Worm (Caenorhabditis elegans) whole organism, young adult: ENCODE measurements around the gene F56D6.18.

ENCODE experiments used
- B0261.1 ChIP-seq: sonication (generic microtip); optimal IDR thresholded peaks from 2 replicates; lab custom pipeline; 2016; ENCODE audit warnings: mild to moderate bottlenecking, missing genetic modification characterization, moderate library complexity, missing compliant biosample characterization
- C17E4.6 ChIP-seq: fragments of 200-800 bp; sonication (Bioruptor generic); IDR thresholded peaks from 2 replicates; pipeline ENCODE4 v1.3.6; 2022; ENCODE audit warnings: missing genetic modification reagents, missing genetic modification characterization, missing compliant biosample characterization
- F10E7.11 ChIP-seq: sonication (generic microtip); optimal IDR thresholded peaks from 2 replicates; lab custom pipeline; 2017; ENCODE audit warnings: mild to moderate bottlenecking, missing genetic modification characterization, moderate library complexity, missing compliant biosample characterization
- F33H1.4 ChIP-seq: fragments of 200-800 bp; sonication (Bioruptor generic); IDR thresholded peaks from 2 replicates; pipeline ENCODE4 v1.3.6; 2022; ENCODE audit warnings: missing genetic modification reagents, missing genetic modification characterization, missing compliant biosample characterization
- F55B11.4 ChIP-seq: sonication (generic microtip); optimal IDR thresholded peaks from 2 replicates; lab custom pipeline; 2016; ENCODE audit warnings: missing compliant biosample characterization, missing genetic modification characterization, borderline replicate concordance; ENCODE audit not compliant: insufficient read depth
- F57A8.1 ChIP-seq: fragments of 200-800 bp; sonication (Bioruptor generic); optimal IDR thresholded peaks from 2 replicates; lab custom pipeline; 2018; ENCODE audit warnings: mild to moderate bottlenecking, missing genetic modification characterization, moderate library complexity, missing compliant biosample characterization
- F57C9.4 ChIP-seq: sonication (generic microtip); optimal IDR thresholded peaks from 2 replicates; lab custom pipeline; 2017; ENCODE audit warnings: mild to moderate bottlenecking, missing genetic modification characterization, missing compliant biosample characterization
- aptf-2 ChIP-seq: fragments of 200-800 bp; sonication (Bioruptor generic); conservative IDR thresholded peaks from 2 replicates; pipeline ENCODE4 v1.3.6; 2022; ENCODE audit warnings: missing genetic modification reagents, missing genetic modification characterization, missing compliant biosample characterization
- aptf-3 ChIP-seq: fragments of 200-800 bp; sonication (Bioruptor generic); IDR thresholded peaks from 2 replicates; pipeline ENCODE4 v1.3.6; 2022; ENCODE audit warnings: missing genetic modification characterization, missing compliant biosample characterization
- attf-3 ChIP-seq: fragments of 200-800 bp; sonication (Bioruptor generic); conservative IDR thresholded peaks from 2 replicates; pipeline ENCODE4 v1.3.6; 2022; ENCODE audit warnings: missing genetic modification reagents, missing genetic modification characterization, missing compliant biosample characterization
- attf-5 ChIP-seq: fragments of 200-800 bp; sonication (Bioruptor generic); optimal IDR thresholded peaks from 2 replicates; lab custom pipeline; 2018; ENCODE audit warnings: mild to moderate bottlenecking, missing genetic modification characterization, missing compliant biosample characterization
- bed-2 ChIP-seq: fragments of 200-800 bp; sonication (Bioruptor generic); IDR thresholded peaks from 2 replicates; pipeline ENCODE4 v1.3.6; 2022; ENCODE audit warnings: missing genetic modification reagents, missing genetic modification characterization, missing compliant biosample characterization
- cebp-2 ChIP-seq: fragments of 200-800 bp; sonication (Bioruptor generic); IDR thresholded peaks from 2 replicates; pipeline ENCODE4 v1.3.6; 2022; ENCODE audit warnings: missing genetic modification characterization, missing compliant biosample characterization
- ceh-100 ChIP-seq: fragments of 200-800 bp; sonication (Bioruptor generic); IDR thresholded peaks from 2 replicates; pipeline ENCODE4 v1.3.6; 2022; ENCODE audit warnings: missing genetic modification reagents, missing genetic modification characterization, missing compliant biosample characterization
- ceh-40 ChIP-seq: fragments of 200-800 bp; sonication (Bioruptor generic); IDR thresholded peaks from 2 replicates; pipeline ENCODE4 v1.3.6; 2022; ENCODE audit warnings: missing genetic modification characterization, missing compliant biosample characterization
- ceh-58 ChIP-seq: fragments of 200-800 bp; sonication (Bioruptor generic); IDR thresholded peaks from 2 replicates; pipeline ENCODE4 v1.3.6; 2022; ENCODE audit warnings: missing genetic modification characterization, missing compliant biosample characterization
- ceh-91 ChIP-seq: fragments of 200-800 bp; sonication (Bioruptor generic); IDR thresholded peaks from 2 replicates; pipeline ENCODE4 v1.3.6; 2022; ENCODE audit warnings: missing genetic modification reagents, missing genetic modification characterization, missing compliant biosample characterization
- egrh-3 ChIP-seq: fragments of 200-800 bp; sonication (Bioruptor generic); IDR thresholded peaks from 2 replicates; pipeline ENCODE4 v1.3.6; 2022; ENCODE audit warnings: missing genetic modification reagents, missing genetic modification characterization, missing compliant biosample characterization
- fkh-3 ChIP-seq: sonication (generic microtip); optimal IDR thresholded peaks from 2 replicates; lab custom pipeline; 2016; ENCODE audit warnings: mild to moderate bottlenecking, missing genetic modification characterization, missing compliant biosample characterization
- him-1 ChIP-seq: sonication (generic microtip); optimal IDR thresholded peaks from 2 replicates; lab custom pipeline; 2016; ENCODE audit warnings: missing genotype, missing genetic modification reagents, missing genetic modification characterization, missing compliant biosample characterization
- hlh-26 ChIP-seq: fragments of 200-800 bp; sonication (Bioruptor generic); conservative IDR thresholded peaks from 2 replicates; pipeline ENCODE4 v1.3.6; 2022; ENCODE audit warnings: missing genetic modification reagents, missing genetic modification characterization, missing compliant biosample characterization
- hmg-20 ChIP-seq: fragments of 200-800 bp; sonication (Bioruptor generic); IDR thresholded peaks from 2 replicates; pipeline ENCODE4 v1.3.6; 2022; ENCODE audit warnings: missing genetic modification reagents, missing genetic modification characterization, missing compliant biosample characterization
- hrde-1 ChIP-seq: sonication (generic microtip); optimal IDR thresholded peaks from 2 replicates; lab custom pipeline; 2016; ENCODE audit warnings: missing genetic modification characterization, mild to moderate bottlenecking, missing compliant biosample characterization, moderate library complexity, missing genotype, missing genetic modification reagents, borderline replicate concordance
- hsf-1 ChIP-seq: fragments of 200-800 bp; sonication (Bioruptor generic); IDR thresholded peaks from 2 replicates; pipeline ENCODE4 v1.3.6; 2022; ENCODE audit warnings: missing genetic modification reagents, missing genetic modification characterization, missing compliant biosample characterization
- lag-1 ChIP-seq: fragments of 200-800 bp; sonication (Bioruptor generic); IDR thresholded peaks from 2 replicates; pipeline ENCODE4 v1.3.6; 2022; ENCODE audit warnings: missing genetic modification reagents, missing genetic modification characterization, missing compliant biosample characterization
- let-526 ChIP-seq: fragments of 200-800 bp; sonication (Bioruptor generic); IDR thresholded peaks from 2 replicates; pipeline ENCODE4 v1.3.6; 2022; ENCODE audit warnings: missing genetic modification reagents, missing genetic modification characterization, missing compliant biosample characterization
- madf-3 ChIP-seq: fragments of 200-800 bp; sonication (Bioruptor generic); IDR thresholded peaks from 2 replicates; pipeline ENCODE4 v1.3.6; 2022; ENCODE audit warnings: missing genetic modification reagents, missing genetic modification characterization, missing compliant biosample characterization
- mcd-1 ChIP-seq: fragments of 200-800 bp; sonication (Bioruptor generic); IDR thresholded peaks from 2 replicates; pipeline ENCODE4 v1.3.6; 2022; ENCODE audit warnings: missing genetic modification reagents, missing genetic modification characterization, missing compliant biosample characterization
- mes-4 ChIP-seq: sonication (generic microtip); optimal IDR thresholded peaks from 2 replicates; lab custom pipeline; 2016; ENCODE audit warnings: missing genotype, missing genetic modification characterization, missing compliant biosample characterization
- nfyb-1 ChIP-seq: fragments of 200-800 bp; sonication (Bioruptor generic); IDR thresholded peaks from 2 replicates; pipeline ENCODE4 v1.3.6; 2022; ENCODE audit warnings: missing genetic modification reagents, missing genetic modification characterization, missing compliant biosample characterization
- nhr-120 ChIP-seq: fragments of 200-800 bp; sonication (Bioruptor generic); IDR thresholded peaks from 2 replicates; pipeline ENCODE4 v1.3.6; 2022; ENCODE audit warnings: missing genetic modification characterization, missing compliant biosample characterization
- nhr-80 ChIP-seq: sonication (generic microtip); optimal IDR thresholded peaks from 2 replicates; lab custom pipeline; 2016; ENCODE audit warnings: missing genetic modification characterization, missing compliant biosample characterization
- pbrm-1 ChIP-seq: fragments of 200-800 bp; sonication (Bioruptor generic); IDR thresholded peaks from 2 replicates; pipeline ENCODE4 v1.3.6; 2022; ENCODE audit warnings: missing genetic modification reagents, missing genetic modification characterization, missing compliant biosample characterization
- pha-4 ChIP-seq: fragments of 150-350 bp; sonication (generic microtip); optimal IDR thresholded peaks from 2 replicates; lab custom pipeline; 2014; ENCODE audit warnings: missing biosample characterization, missing genetic modification reagents, missing genetic modification characterization
- sea-2 ChIP-seq: fragments of 200-800 bp; sonication (Bioruptor generic); IDR thresholded peaks from 2 replicates; pipeline ENCODE4 v1.3.6; 2022; ENCODE audit warnings: missing genetic modification characterization, missing compliant biosample characterization
- snpc-1.1 ChIP-seq: sonication (generic microtip); optimal IDR thresholded peaks from 2 replicates; lab custom pipeline; 2017; ENCODE audit warnings: missing genetic modification characterization, mild to moderate bottlenecking, missing compliant biosample characterization, antibody characterized with exemption, moderate library complexity, missing genotype, missing genetic modification reagents; ENCODE audit not compliant: insufficient read depth
- snpc-3.4 ChIP-seq: sonication (generic microtip); optimal IDR thresholded peaks from 2 replicates; lab custom pipeline; 2017; ENCODE audit warnings: missing genetic modification characterization, mild to moderate bottlenecking, missing compliant biosample characterization, antibody characterized with exemption, moderate library complexity, missing genotype, missing genetic modification reagents
- sptf-2 ChIP-seq: fragments of 200-800 bp; sonication (Bioruptor generic); optimal IDR thresholded peaks from 2 replicates; lab custom pipeline; 2018; ENCODE audit warnings: mild to moderate bottlenecking, missing genetic modification characterization, missing compliant biosample characterization
- tbp1 ChIP-seq: fragments of 200-800 bp; sonication (Bioruptor generic); optimal IDR thresholded peaks from 2 replicates; lab custom pipeline; 2018; ENCODE audit warnings: mild to moderate bottlenecking, missing genetic modification characterization, missing compliant biosample characterization
- xnd-1 ChIP-seq: sonication (generic microtip); optimal IDR thresholded peaks from 2 replicates; lab custom pipeline; 2016; ENCODE audit warnings: missing genotype, missing genetic modification reagents, missing genetic modification characterization, missing compliant biosample characterization
- ztf-18 ChIP-seq: sonication (generic microtip); optimal IDR thresholded peaks from 2 replicates; lab custom pipeline; 2016; ENCODE audit warnings: missing genotype, mild to moderate bottlenecking, missing genetic modification characterization, missing compliant biosample characterization
- ztf-22 ChIP-seq: fragments of 200-800 bp; sonication (Bioruptor generic); optimal IDR thresholded peaks from 2 replicates; lab custom pipeline; 2018; ENCODE audit warnings: mild to moderate bottlenecking, missing genetic modification characterization, moderate library complexity, missing compliant biosample characterization
- ztf-6 ChIP-seq: fragments of 200-800 bp; sonication (Bioruptor generic); IDR thresholded peaks from 2 replicates; pipeline ENCODE4 v1.3.6; 2022; ENCODE audit warnings: missing genetic modification reagents, missing genetic modification characterization, missing compliant biosample characterization

F56D6.18 gene

DNA sequence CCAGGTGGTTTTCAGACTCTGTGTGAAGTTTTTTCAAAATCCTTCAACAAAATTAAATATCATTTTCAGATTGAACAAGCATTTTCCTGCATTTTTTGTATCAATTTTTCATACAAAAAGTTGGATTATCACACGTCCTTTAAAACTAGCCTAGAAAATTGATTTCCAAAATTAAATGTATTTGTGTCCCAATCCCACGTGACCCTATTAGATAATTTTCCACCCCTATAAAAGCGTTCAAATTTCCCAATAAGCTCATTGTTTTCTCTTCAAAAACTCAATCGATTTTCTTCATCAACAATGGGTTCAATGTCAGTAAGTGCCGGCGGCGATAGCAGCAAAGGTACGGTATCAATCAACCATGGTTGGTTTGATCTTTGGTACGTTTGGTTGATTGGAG lies 2.7 kb upstream of the F56D6.18 start, which contains the start of gene F56D6.19:
TSS of gene F56D6.19 (plus strand) at position 301 of the 400 bp plus-strand sequence.
- TF ChIP-seq ceh-91 = no peak
- TF ChIP-seq mcd-1 = no peak
- no peak for TF ChIP-seq lag-1 (GFP tag; lab: Robert Waterston, UW)
- TF ChIP-seq madf-3 (GFP tag; lab: Robert Waterston, UW) = no peak
- no peak for TF ChIP-seq aptf-2
- TF ChIP-seq egrh-3 = no peak
- TF ChIP-seq pha-4 (tag; lab: Kevin White, UChicago) = no peak
- no peak for TF ChIP-seq sptf-2
- TF ChIP-seq fkh-3 (tag; lab: Kevin White, UChicago) = no peak
- TF ChIP-seq attf-5 (GFP tag; lab: Kevin White, UChicago) = no peak
- TF ChIP-seq ceh-58 (GFP tag; lab: Robert Waterston, UW) = no peak
- no peak for TF ChIP-seq nhr-80 (tag; lab: Kevin White, UChicago)
- TF ChIP-seq attf-3 (GFP tag; lab: Robert Waterston, UW) = no peak

DNA sequence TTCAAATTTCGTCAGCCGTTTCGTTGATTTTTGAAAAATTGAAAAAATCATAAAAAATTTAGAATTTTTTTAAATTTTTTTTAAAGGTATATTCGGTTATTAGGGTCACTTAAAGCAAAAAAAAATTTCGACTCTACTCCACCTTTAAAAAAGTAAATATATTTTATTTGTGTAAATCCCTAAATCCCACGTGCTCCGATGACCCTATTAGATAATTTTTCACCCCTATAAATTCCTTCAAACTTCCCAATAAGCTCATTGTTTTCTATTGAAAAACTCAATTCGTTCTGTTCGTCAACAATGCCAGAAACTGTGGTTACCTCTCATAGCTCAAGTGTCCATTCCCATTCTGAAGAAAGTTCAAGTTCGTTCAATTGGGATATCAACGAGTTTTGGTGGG lies 850 bp upstream of the F56D6.18 start, which contains the start of gene F56D6.20:
TSS of gene F56D6.20 (plus strand) at position 301 of the 400 bp plus-strand sequence.
- no peak for TF ChIP-seq hsf-1
- TF ChIP-seq, all 124 proteins: peak for 0

DNA sequence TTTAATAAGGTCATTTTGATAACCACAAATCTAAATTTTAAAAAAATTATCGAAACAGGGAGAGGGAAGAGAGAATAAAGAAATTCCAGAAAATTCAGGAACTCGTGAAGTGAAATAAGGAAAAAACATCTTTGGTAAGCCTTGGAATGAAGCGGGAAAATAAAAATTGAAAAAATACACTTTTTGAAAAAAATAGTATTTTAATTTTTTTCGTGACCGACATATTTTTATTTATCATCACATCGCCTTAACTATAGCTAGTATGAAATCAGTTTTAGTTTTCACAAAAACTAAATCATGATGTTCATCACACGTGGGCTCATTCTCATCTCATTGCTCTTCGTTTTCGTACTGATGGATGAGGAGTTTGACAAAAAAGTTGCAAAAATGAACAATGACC lies 2.6 kb downstream of the F56D6.18 start, which contains the start of gene F56D6.13:
TSS of gene F56D6.13 (plus strand) at position 301 of the 400 bp plus-strand sequence.
- TF ChIP-seq F10E7.11 (tag; lab: Kevin White, UChicago) = no peak
- TF ChIP-seq let-526 = no peak
- no peak for TF ChIP-seq ztf-6 (GFP tag; lab: Robert Waterston, UW)
- TF ChIP-seq mes-4 (tag; lab: Kevin White, UChicago) = no peak
- TF ChIP-seq bed-2 = no peak
- no peak for TF ChIP-seq pbrm-1 (GFP tag; lab: Robert Waterston, UW)
- TF ChIP-seq F57A8.1 (GFP tag; lab: Kevin White, UChicago) = no peak
- no peak for TF ChIP-seq ceh-100 (GFP tag; lab: Robert Waterston, UW)
- no peak for TF ChIP-seq F55B11.4 (tag; lab: Kevin White, UChicago)
- TF ChIP-seq C17E4.6 (GFP tag; lab: Robert Waterston, UW) = no peak
- no peak for TF ChIP-seq ceh-40 (GFP tag; lab: Robert Waterston, UW)
- TF ChIP-seq hrde-1 (tag; lab: Kevin White, UChicago) = no peak
- TF ChIP-seq hmg-20 = no peak
- TF ChIP-seq xnd-1 = no peak
- no peak for TF ChIP-seq ztf-22
- TF ChIP-seq nhr-120 (GFP tag; lab: Robert Waterston, UW) = no peak
- TF ChIP-seq him-1 (tag; lab: Kevin White, UChicago) = no peak

DNA sequence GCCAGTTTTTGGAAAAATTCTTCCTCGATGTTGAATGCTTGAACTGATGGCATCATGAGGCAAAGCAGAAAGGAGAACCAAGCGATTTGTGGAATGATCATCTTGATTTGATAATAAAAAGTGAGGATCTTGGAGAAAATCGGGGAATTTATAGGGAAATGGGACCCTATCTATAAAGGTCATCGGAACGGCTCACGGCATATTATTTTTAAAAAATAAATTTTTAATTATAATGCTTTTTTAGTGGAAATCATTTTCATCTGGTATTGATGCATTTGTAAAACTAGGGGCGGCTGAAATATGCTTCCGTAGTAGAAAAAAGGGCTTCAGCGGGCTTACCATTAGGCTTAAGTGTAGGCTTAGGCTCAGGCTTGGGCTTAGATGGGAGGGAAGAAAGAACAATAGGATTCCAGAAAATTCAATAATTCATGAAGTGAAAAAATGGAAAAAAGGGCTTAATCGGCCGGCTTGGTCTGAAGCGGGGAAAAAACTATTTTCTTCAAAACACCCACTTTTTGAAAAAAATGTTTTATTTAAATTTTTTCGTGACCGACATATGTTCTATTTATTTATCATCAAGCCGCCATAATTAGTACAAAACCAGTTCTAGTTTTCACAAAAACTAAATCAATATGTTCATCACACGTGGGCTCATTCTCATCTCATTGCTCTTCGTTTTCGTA lies 4.1 kb downstream of the F56D6.18 start, which contains the start of the genes F56D6.22 and F56D6.12:
TSS of gene F56D6.22 (minus strand) at position 101 of the 683 bp plus-strand sequence.
TSS of gene F56D6.12 (plus strand) at position 633 of the 683 bp plus-strand sequence.
- TF ChIP-seq ztf-18 (tag; lab: Kevin White, UChicago) (no peak), snpc-1.1 (no peak), nfyb-1 (GFP tag; lab: Robert Waterston, UW) (no peak), F33H1.4 (no peak), cebp-2 (no peak), snpc-3.4 (tag; lab: Kevin White, UChicago) (no peak), sea-2 (GFP tag; lab: Robert Waterston, UW) (no peak), tbp1 (no peak), B0261.1 (tag; lab: Kevin White, UChicago) (no peak), F57C9.4 (tag; lab: Kevin White, UChicago) (no peak), aptf-3 (GFP tag; lab: Robert Waterston, UW) (no peak), hlh-26 (GFP tag; lab: Robert Waterston, UW) (no peak), him-1 (tag; lab: Kevin White, UChicago) (no peak)
- TF ChIP-seq, all 124 proteins: peak for 0
